Fruit fly (Drosophila melanogaster) whole organism, embryonic: ENCODE results near the gene CG11655.

Experiments
- Aef1 ChIP-seq: fragments of 200-800 bp; sonication (Bioruptor generic); IDR thresholded peaks from 3 replicates; pipeline ENCODE4 v1.3.6; 2022; ENCODE audit warnings: missing biosample characterization, missing genetic modification characterization
- Bgb ChIP-seq: fragments of 200-800 bp; sonication (Bioruptor generic); IDR thresholded peaks from 2 replicates; pipeline ENCODE4 v1.3.6; 2022; ENCODE audit warnings: missing biosample characterization, missing genetic modification characterization; ENCODE audit not compliant: partially characterized antibody
- BtbVII ChIP-seq: fragments of 200-800 bp; sonication (Bioruptor generic); optimal IDR thresholded peaks from 3 replicates; lab custom pipeline; 2017; ENCODE audit warnings: missing biosample characterization, mild to moderate bottlenecking, missing genetic modification characterization
- Bteb2 ChIP-seq: fragments of 200-800 bp; sonication (Bioruptor generic); optimal IDR thresholded peaks from 2 replicates; lab custom pipeline; 2016; ENCODE audit warnings: missing biosample characterization, missing genetic modification characterization
- CG10366 ChIP-seq: fragments of 200-800 bp; sonication (Bioruptor generic); IDR thresholded peaks from 2 replicates; pipeline ENCODE4 v1.3.6; 2022; ENCODE audit warnings: missing biosample characterization, missing genetic modification characterization
- CG11398 ChIP-seq: fragments of 200-800 bp; sonication (Bioruptor generic); optimal IDR thresholded peaks from 2 replicates; lab custom pipeline; 2016; ENCODE audit warnings: missing biosample characterization, missing genetic modification characterization
- CG11723 ChIP-seq: fragments of 200-800 bp; sonication (Bioruptor generic); optimal IDR thresholded peaks from 2 replicates; lab custom pipeline; 2017; ENCODE audit warnings: missing biosample characterization, mild to moderate bottlenecking, missing genetic modification characterization
- CG12071 ChIP-seq: fragments of 200-800 bp; sonication (Bioruptor generic); optimal IDR thresholded peaks from 3 replicates; lab custom pipeline; 2018; ENCODE audit warnings: missing biosample characterization, mild to moderate bottlenecking, missing genetic modification characterization
- CG12299 ChIP-seq: fragments of 200-800 bp; sonication (Bioruptor generic); optimal IDR thresholded peaks from 2 replicates; lab custom pipeline; 2018; ENCODE audit warnings: missing biosample characterization, mild to moderate bottlenecking, missing genetic modification characterization
- CG16815 ChIP-seq: fragments of 200-800 bp; sonication (Bioruptor generic); optimal IDR thresholded peaks from 3 replicates; lab custom pipeline; 2017; ENCODE audit warnings: missing biosample characterization, mild to moderate bottlenecking, missing genetic modification characterization
- CG17385 ChIP-seq: fragments of 200-800 bp; sonication (Bioruptor generic); optimal IDR thresholded peaks from 3 replicates; lab custom pipeline; 2018; ENCODE audit warnings: missing biosample characterization, mild to moderate bottlenecking, missing genetic modification characterization
- CG2116 ChIP-seq: fragments of 200-800 bp; sonication (Bioruptor generic); optimal IDR thresholded peaks from 3 replicates; lab custom pipeline; 2018; ENCODE audit warnings: missing biosample characterization, mild to moderate bottlenecking, missing genetic modification characterization
- CG32767 ChIP-seq: fragments of 200-800 bp; sonication (Bioruptor generic); IDR thresholded peaks from 2 replicates; pipeline ENCODE4 v1.3.6; 2022; ENCODE audit warnings: missing biosample characterization, missing genetic modification characterization
- CG34224 ChIP-seq: fragments of 200-800 bp; sonication (Bioruptor generic); IDR thresholded peaks from 3 replicates; pipeline ENCODE4 v1.3.6; 2022; ENCODE audit warnings: missing biosample characterization, missing genetic modification characterization; ENCODE audit not compliant: partially characterized antibody
- CG6765 ChIP-seq: fragments of 200-800 bp; sonication (Bioruptor generic); optimal IDR thresholded peaks from 3 replicates; lab custom pipeline; 2017; ENCODE audit warnings: missing biosample characterization, mild to moderate bottlenecking, missing genetic modification characterization
- CG6813 ChIP-seq: fragments of 200-800 bp; sonication (Bioruptor generic); optimal IDR thresholded peaks from 2 replicates; lab custom pipeline; 2017; ENCODE audit warnings: missing biosample characterization, missing genetic modification characterization, mild to moderate bottlenecking, moderate library complexity, missing genetic modification reagents
- CG7839 ChIP-seq: fragments of 200-800 bp; sonication (Bioruptor generic); optimal IDR thresholded peaks from 3 replicates; lab custom pipeline; 2018; ENCODE audit warnings: missing biosample characterization, mild to moderate bottlenecking, missing genetic modification characterization, moderate library complexity
- CG8359 ChIP-seq: fragments of 200-800 bp; sonication (Bioruptor generic); optimal IDR thresholded peaks from 2 replicates; lab custom pipeline; 2017; ENCODE audit warnings: missing biosample characterization, mild to moderate bottlenecking, missing genetic modification characterization, borderline replicate concordance
- CG9797 ChIP-seq: fragments of 200-800 bp; sonication (Bioruptor generic); optimal IDR thresholded peaks from 3 replicates; lab custom pipeline; 2018; ENCODE audit warnings: missing biosample characterization, mild to moderate bottlenecking, missing genetic modification characterization
- Dbx ChIP-seq: fragments of 200-800 bp; sonication (Bioruptor generic); IDR thresholded peaks from 3 replicates; pipeline ENCODE4 v1.3.6; 2022; ENCODE audit warnings: missing biosample characterization, missing genetic modification characterization
- Doc3 ChIP-seq: fragments of 200-800 bp; sonication (Bioruptor generic); IDR thresholded peaks from 3 replicates; pipeline ENCODE4 v1.3.6; 2022; ENCODE audit warnings: missing biosample characterization, missing genetic modification characterization; ENCODE audit not compliant: partially characterized antibody
- Drgx ChIP-seq: fragments of 200-800 bp; sonication (Bioruptor generic); IDR thresholded peaks from 2 replicates; pipeline ENCODE4 v1.3.6; 2022; ENCODE audit warnings: missing biosample characterization, missing genetic modification characterization
- E2f1 ChIP-seq: fragments of 200-800 bp; sonication (Bioruptor generic); IDR thresholded peaks from 2 replicates; pipeline ENCODE4 v1.3.6; 2022; ENCODE audit warnings: missing biosample characterization, missing genetic modification characterization
- Fer2 ChIP-seq: fragments of 200-800 bp; sonication (Bioruptor generic); optimal IDR thresholded peaks from 2 replicates; lab custom pipeline; 2018; ENCODE audit warnings: missing biosample characterization, mild to moderate bottlenecking, missing genetic modification characterization, moderate library complexity
- HLHmδ ChIP-seq: fragments of 200-800 bp; sonication (Bioruptor generic); optimal IDR thresholded peaks from 2 replicates; lab custom pipeline; 2018; ENCODE audit warnings: missing biosample characterization, mild to moderate bottlenecking, missing genetic modification characterization, moderate library complexity
- Hr39 ChIP-seq: fragments of >200 bp; optimal IDR thresholded peaks from 2 replicates; lab custom pipeline; 2017
- Mad ChIP-seq: fragments of 200-800 bp; sonication (Bioruptor generic); optimal IDR thresholded peaks from 2 replicates; lab custom pipeline; 2016; ENCODE audit warnings: missing biosample characterization, missing genetic modification characterization
- NC2β ChIP-seq: fragments of 200-800 bp; sonication (Bioruptor generic); optimal IDR thresholded peaks from 2 replicates; lab custom pipeline; 2016; ENCODE audit warnings: missing biosample characterization, missing genetic modification characterization
- NK7.1 ChIP-seq: fragments of 200-800 bp; sonication (Bioruptor generic); optimal IDR thresholded peaks from 3 replicates; lab custom pipeline; 2016; ENCODE audit warnings: missing biosample characterization, missing genetic modification characterization
- Nf-YB ChIP-seq: fragments of 200-800 bp; sonication (Bioruptor generic); optimal IDR thresholded peaks from 3 replicates; lab custom pipeline; 2019; ENCODE audit warnings: missing biosample characterization, mild to moderate bottlenecking, missing genetic modification characterization, moderate library complexity
- Scr ChIP-seq: fragments of 200-800 bp; sonication (Bioruptor generic); IDR thresholded peaks from 2 replicates; pipeline ENCODE4 v1.3.6; 2022; ENCODE audit warnings: missing biosample characterization, missing genetic modification characterization; ENCODE audit not compliant: partially characterized antibody
- Side ChIP-seq: fragments of 200-800 bp; sonication (Bioruptor generic); optimal IDR thresholded peaks from 2 replicates; lab custom pipeline; 2016; ENCODE audit warnings: missing biosample characterization, missing genetic modification characterization
- Six4 ChIP-seq: fragments of 200-800 bp; sonication (Bioruptor generic); optimal IDR thresholded peaks from 2 replicates; lab custom pipeline; 2016; ENCODE audit warnings: missing biosample characterization, missing genetic modification characterization
- Spps ChIP-seq: fragments of 200-800 bp; sonication (Bioruptor generic); optimal IDR thresholded peaks from 2 replicates; lab custom pipeline; 2018; ENCODE audit warnings: missing biosample characterization, mild to moderate bottlenecking, missing genetic modification characterization
- Usf ChIP-seq: fragments of 200-800 bp; sonication (Bioruptor generic); optimal IDR thresholded peaks from 2 replicates; lab custom pipeline; 2017; ENCODE audit warnings: missing genotype, missing biosample characterization, missing genetic modification characterization
- Vsx1 ChIP-seq: fragments of 200-800 bp; sonication (Bioruptor generic); optimal IDR thresholded peaks from 2 replicates; lab custom pipeline; 2017; ENCODE audit warnings: missing biosample characterization, mild to moderate bottlenecking, missing genetic modification characterization, missing genetic modification reagents
- ac ChIP-seq: fragments of 200-800 bp; sonication (Bioruptor generic); optimal IDR thresholded peaks from 3 replicates; lab custom pipeline; 2017; ENCODE audit warnings: missing biosample characterization, mild to moderate bottlenecking, missing genetic modification characterization
- cato ChIP-seq: fragments of 200-800 bp; sonication (Bioruptor generic); optimal IDR thresholded peaks from 2 replicates; lab custom pipeline; 2016; ENCODE audit warnings: missing biosample characterization, missing genetic modification characterization, borderline replicate concordance
- danr ChIP-seq: fragments of 200-800 bp; sonication (Bioruptor generic); IDR thresholded peaks from 2 replicates; pipeline ENCODE4 v1.3.6; 2022; ENCODE audit warnings: missing biosample characterization, missing genetic modification characterization
- dati ChIP-seq: fragments of 200-800 bp; sonication (Bioruptor generic); IDR thresholded peaks from 2 replicates; pipeline ENCODE4 v1.3.6; 2022; ENCODE audit warnings: missing biosample characterization, missing genetic modification characterization
- emc ChIP-seq: fragments of 200-800 bp; sonication (Bioruptor generic); optimal IDR thresholded peaks from 2 replicates; lab custom pipeline; 2016; ENCODE audit warnings: missing biosample characterization, missing genetic modification characterization
- fd96Cb ChIP-seq: fragments of 200-800 bp; sonication (Bioruptor generic); optimal IDR thresholded peaks from 2 replicates; lab custom pipeline; 2018; ENCODE audit warnings: missing biosample characterization, mild to moderate bottlenecking, missing genetic modification characterization, moderate library complexity
- gfzf ChIP-seq: fragments of 200-800 bp; sonication (Bioruptor generic); optimal IDR thresholded peaks from 2 replicates; lab custom pipeline; 2016; ENCODE audit warnings: missing biosample characterization, mild to moderate bottlenecking, missing genetic modification characterization, moderate library complexity
- jumu ChIP-seq: fragments of 200-800 bp; sonication (Bioruptor generic); optimal IDR thresholded peaks from 3 replicates; lab custom pipeline; 2016; ENCODE audit warnings: missing biosample characterization, missing genetic modification characterization
- nerfin-1 ChIP-seq: fragments of 200-800 bp; sonication (Bioruptor generic); optimal IDR thresholded peaks from 3 replicates; lab custom pipeline; 2019; ENCODE audit warnings: missing biosample characterization, mild to moderate bottlenecking, missing genetic modification characterization, moderate library complexity
- pnt ChIP-seq: fragments of 200-800 bp; sonication (Bioruptor generic); optimal IDR thresholded peaks from 3 replicates; lab custom pipeline; 2016; ENCODE audit warnings: missing biosample characterization, missing genetic modification characterization
- sna ChIP-seq: fragments of 200-800 bp; sonication (Bioruptor generic); IDR thresholded peaks from 2 replicates; pipeline ENCODE4 v1.3.6; 2022; ENCODE audit warnings: missing biosample characterization, missing genetic modification characterization; ENCODE audit not compliant: partially characterized antibody
- stc ChIP-seq: fragments of 200-800 bp; sonication (Bioruptor generic); IDR thresholded peaks from 2 replicates; pipeline ENCODE4 v1.3.6; 2022; ENCODE audit warnings: missing biosample characterization, missing genetic modification characterization
- tap ChIP-seq: fragments of 200-800 bp; optimal IDR thresholded peaks from 3 replicates; lab custom pipeline; 2019; ENCODE audit warnings: missing biosample characterization, mild to moderate bottlenecking, missing genetic modification characterization, moderate library complexity
- vfl ChIP-seq: fragments of 200-800 bp; sonication (Bioruptor generic); optimal IDR thresholded peaks from 2 replicates; lab custom pipeline; 2016; ENCODE audit warnings: missing biosample characterization, missing genetic modification characterization
- vvl ChIP-seq: fragments of 200-800 bp; sonication (Bioruptor generic); IDR thresholded peaks from 2 replicates; pipeline ENCODE4 v1.3.6; 2022; ENCODE audit warnings: missing biosample characterization, missing genetic modification characterization

The CG11655 gene

dm6 chrX:15453121-15453520 lies at the start of gene CG11655 (continued):
- TF ChIP-seq CG8359 (GFP tag; lab: Kevin White, UChicago): no peak
- TF ChIP-seq Aef1 (GFP tag; lab: Robert Waterston, UW): 0 out of 3 replicates have a peak, but pooled peaks have one; percentile 23
- TF ChIP-seq Vsx1 (GFP tag; lab: Kevin White, UChicago): no peak
- no peak for TF ChIP-seq Mad (GFP tag; lab: Kevin White, UChicago)
- peak; percentile 26 for TF ChIP-seq Nf-YB
- no peak for TF ChIP-seq Spps (tag; lab: Kevin White, UChicago)
- TF ChIP-seq Doc3 (GFP tag; lab: Robert Waterston, UW): no peak
- no peak for TF ChIP-seq emc (GFP tag; lab: Kevin White, UChicago)
- no peak for TF ChIP-seq CG12071
- no peak for TF ChIP-seq NK7.1 (GFP tag; lab: Kevin White, UChicago)
- no peak for TF ChIP-seq CG12299 (tag; lab: Kevin White, UChicago)
- peak; percentile 12; the same call in 1 of the 2 replicates for TF ChIP-seq Drgx
- no peak for TF ChIP-seq gfzf (GFP tag; lab: Kevin White, UChicago)
- no peak; the same call in 1 of the 2 replicates for TF ChIP-seq CG10366
- TF ChIP-seq CG16815: no peak
- no peak for TF ChIP-seq CG34224 (GFP tag; lab: Robert Waterston, UW)
- no peak for TF ChIP-seq CG6813 (GFP tag; lab: Kevin White, UChicago)
- TF ChIP-seq CG32767 (GFP tag; lab: Robert Waterston, UW): no peak
- no peak for TF ChIP-seq dati (GFP tag; lab: Robert Waterston, UW)
- TF ChIP-seq danr (GFP tag; lab: Robert Waterston, UW): 0 out of 2 replicates have a peak, but pooled peaks have one; percentile 24
- no peak for TF ChIP-seq CG9797 (GFP tag; lab: Kevin White, UChicago)
- no peak for TF ChIP-seq fd96Cb (tag; lab: Kevin White, UChicago)
- no peak for TF ChIP-seq CG6765 (GFP tag; lab: Kevin White, UChicago)
- no peak for TF ChIP-seq Six4 (GFP tag; lab: Kevin White, UChicago)
- no peak for TF ChIP-seq CG11723 (GFP tag; lab: Kevin White, UChicago)
- no peak for TF ChIP-seq Bgb (GFP tag; lab: Robert Waterston, UW)
- no peak for TF ChIP-seq pnt (GFP tag; lab: Kevin White, UChicago)
- TF ChIP-seq Side (GFP tag; lab: Kevin White, UChicago): no peak
- peak; percentile 28; the same call in 1 of the 2 replicates for TF ChIP-seq E2f1
- TF ChIP-seq CG17385 (GFP tag; lab: Kevin White, UChicago): no peak
- no peak for TF ChIP-seq sna (GFP tag; lab: Robert Waterston, UW)
- TF ChIP-seq HLHmδ (GFP tag; lab: Kevin White, UChicago): no peak
- TF ChIP-seq tap (tag; lab: Kevin White, UChicago): no peak
- peak; percentile 61 for TF ChIP-seq vvl (GFP tag; lab: Robert Waterston, UW)
- TF ChIP-seq BtbVII (GFP tag; lab: Kevin White, UChicago): no peak
- no peak for TF ChIP-seq cato (GFP tag; lab: Kevin White, UChicago)
- TF ChIP-seq nerfin-1 (tag; lab: Kevin White, UChicago): no peak
- no peak for TF ChIP-seq vfl (GFP tag; lab: Kevin White, UChicago)
- TF ChIP-seq NC2β (GFP tag; lab: Kevin White, UChicago): no peak
- peak; percentile 21 for TF ChIP-seq Usf (GFP tag; lab: Kevin White, UChicago)
- no peak for TF ChIP-seq CG11398 (GFP tag; lab: Kevin White, UChicago)
- TF ChIP-seq Bteb2 (GFP tag; lab: Kevin White, UChicago): no peak
- TF ChIP-seq Hr39 (lab: Kevin White, UChicago): no peak
- TF ChIP-seq CG7839 (tag; lab: Kevin White, UChicago): no peak
- no peak for TF ChIP-seq stc (GFP tag; lab: Robert Waterston, UW)
- TF ChIP-seq Scr (GFP tag; lab: Robert Waterston, UW): no peak
- no peak for TF ChIP-seq CG2116 (GFP tag; lab: Kevin White, UChicago)
- no peak for TF ChIP-seq Fer2 (tag; lab: Kevin White, UChicago)
- peak; percentile 52; the same call in 1 of the 3 replicates for TF ChIP-seq Dbx
- no peak for TF ChIP-seq jumu
- TF ChIP-seq ac: no peak
